Worm (Caenorhabditis elegans): Measurements from ENCODE around the gene C27D8.1.

- no peak for TF ChIP-seq ama-1 (optimal IDR thresholded peaks at IDR 0.05)
- TF ChIP-seq tbx-11 (GFP tag; IDR thresholded peaks at IDR 0.05) = no peak
- no peak for TF ChIP-seq pes-1 (GFP tag; IDR thresholded peaks at IDR 0.05)
- TF ChIP-seq hmg-4 (GFP tag; optimal IDR thresholded peaks at IDR 0.05) = no peak
- no peak for TF ChIP-seq flt-1 (GFP tag; IDR thresholded peaks at IDR 0.05)
- no peak for TF ChIP-seq ceh-13 (GFP tag; optimal IDR thresholded peaks at IDR 0.05)
- no peak for TF ChIP-seq scrt-1 (GFP tag; IDR thresholded peaks at IDR 0.05)
- TF ChIP-seq aly-1 (tag; optimal IDR thresholded peaks at IDR 0.05) = no peak
Measured at ce11 chrIV:12700204-12700603, 17.4 kb upstream of the C27D8.1 start.
